Worm (Caenorhabditis elegans) whole organism, L3 larva: Measurements from ENCODE around the gene lin-9.
A peak's percentile ranks its signal among the peaks of the same experiment; 100 is the strongest.

ENCODE experiments used
- R02D3.7 ChIP-seq: fragments of 150-350 bp; optimal IDR thresholded peaks from 2 replicates; lab custom pipeline; 2014; ENCODE audit warnings: missing biosample characterization, missing genetic modification characterization
- aly-2 ChIP-seq: fragments of 150-350 bp; optimal IDR thresholded peaks from 2 replicates; lab custom pipeline; 2014; ENCODE audit warnings: missing biosample characterization, missing genetic modification characterization
- ama-1 ChIP-seq: fragments of 150-350 bp; optimal IDR thresholded peaks from 2 replicates; lab custom pipeline; 2018
- ceh-16 ChIP-seq: sonication (generic microtip); optimal IDR thresholded peaks from 2 replicates; lab custom pipeline; 2017; ENCODE audit warnings: missing biosample characterization, missing genetic modification characterization
- ceh-28 ChIP-seq: fragments of 150-350 bp; optimal IDR thresholded peaks from 2 replicates; lab custom pipeline; 2014; ENCODE audit warnings: missing biosample characterization, missing genetic modification reagents, missing genetic modification characterization
- ceh-82 ChIP-seq: fragments of 150-350 bp; optimal IDR thresholded peaks from 2 replicates; lab custom pipeline; 2014; ENCODE audit warnings: missing biosample characterization, missing genetic modification characterization
- ceh-9 ChIP-seq: sonication (generic microtip); optimal IDR thresholded peaks from 2 replicates; lab custom pipeline; 2018; ENCODE audit warnings: missing biosample characterization, missing genetic modification characterization
- daf-12 ChIP-seq: fragments of 150-350 bp; optimal IDR thresholded peaks from 2 replicates; lab custom pipeline; 2014; ENCODE audit warnings: missing biosample characterization, missing genetic modification reagents, missing genetic modification characterization
- egl-27 ChIP-seq: sonication (generic microtip); optimal IDR thresholded peaks from 4 replicates; lab custom pipeline; 2017; ENCODE audit warnings: missing biosample characterization, missing genetic modification reagents, missing genetic modification characterization
- egl-5 ChIP-seq: fragments of 150-350 bp; optimal IDR thresholded peaks from 2 replicates; lab custom pipeline; 2017; ENCODE audit warnings: missing biosample characterization, missing genetic modification reagents, missing genetic modification characterization, inconsistent platforms
- elt-1 ChIP-seq: fragments of 150-350 bp; optimal IDR thresholded peaks from 2 replicates; lab custom pipeline; 2014; ENCODE audit warnings: missing biosample characterization, missing genetic modification characterization
- elt-2 ChIP-seq: sonication (generic microtip); optimal IDR thresholded peaks from 2 replicates; lab custom pipeline; 2016; ENCODE audit warnings: missing genetic modification reagents, mild to moderate bottlenecking, missing genetic modification characterization, missing compliant biosample characterization
- elt-3 ChIP-seq, 3 experiments: fragments of 150-350 bp in 1 of 3; sonication (generic microtip) in 2 of 3; optimal IDR thresholded peaks; 2 replicates in 2 of 3; 4 replicates in 1 of 3; lab custom pipeline; 2014 to 2017; ENCODE audit warnings: missing biosample characterization in 3 of 3, missing genetic modification characterization in 3 of 3
- eor-1 ChIP-seq, 2 experiments: fragments of 150-350 bp; optimal IDR thresholded peaks; 2 replicates each; lab custom pipeline; 2014 to 2018; ENCODE audit warnings: missing biosample characterization in 2 of 2, missing genetic modification characterization in 2 of 2
- fkh-10 ChIP-seq: sonication (generic microtip); optimal IDR thresholded peaks from 2 replicates; lab custom pipeline; 2017; ENCODE audit warnings: missing biosample characterization, missing genetic modification reagents, missing genetic modification characterization
- fkh-2 ChIP-seq: fragments of 150-350 bp; optimal IDR thresholded peaks from 2 replicates; lab custom pipeline; 2014; ENCODE audit warnings: missing biosample characterization, missing genetic modification reagents, missing genetic modification characterization
- fos-1 ChIP-seq: fragments of 150-350 bp; optimal IDR thresholded peaks from 2 replicates; lab custom pipeline; 2014; ENCODE audit warnings: missing biosample characterization, missing genetic modification characterization
- hmg-11 ChIP-seq: sonication (generic microtip); optimal IDR thresholded peaks from 2 replicates; lab custom pipeline; 2016; ENCODE audit warnings: missing genetic modification characterization, missing compliant biosample characterization
- jun-1 ChIP-seq: fragments of 150-350 bp; optimal IDR thresholded peaks from 2 replicates; lab custom pipeline; 2014; ENCODE audit warnings: missing biosample characterization, missing genetic modification reagents, missing genetic modification characterization
- lin-15B ChIP-seq: fragments of 150-350 bp; optimal IDR thresholded peaks from 2 replicates; lab custom pipeline; 2014; ENCODE audit warnings: missing biosample characterization, missing genetic modification characterization
- lin-39 ChIP-seq: fragments of 150-350 bp; optimal IDR thresholded peaks from 2 replicates; lab custom pipeline; 2018; ENCODE audit warnings: missing biosample characterization, missing genetic modification reagents, missing genetic modification characterization
- lsy-12 ChIP-seq: sonication (generic microtip); optimal IDR thresholded peaks from 2 replicates; lab custom pipeline; 2016; ENCODE audit warnings: mild to moderate bottlenecking, missing genetic modification characterization, missing compliant biosample characterization
- mdl-1 ChIP-seq: fragments of 150-350 bp; optimal IDR thresholded peaks from 2 replicates; lab custom pipeline; 2014; ENCODE audit warnings: missing biosample characterization, missing genetic modification characterization
- mml-1 ChIP-seq: fragments of 150-350 bp; sonication (generic microtip); optimal IDR thresholded peaks from 3 replicates; lab custom pipeline; 2014; ENCODE audit warnings: missing biosample characterization, missing genetic modification characterization
- nfya-1 ChIP-seq: sonication (generic microtip); optimal IDR thresholded peaks from 2 replicates; lab custom pipeline; 2017; ENCODE audit warnings: missing genetic modification characterization, mild to moderate bottlenecking, missing compliant biosample characterization, antibody characterized with exemption, moderate library complexity; ENCODE audit not compliant: insufficient read depth
- nhr-11 ChIP-seq: fragments of 150-350 bp; optimal IDR thresholded peaks from 2 replicates; lab custom pipeline; 2014; ENCODE audit warnings: missing biosample characterization, missing genetic modification characterization
- nhr-12 ChIP-seq: fragments of 150-350 bp; optimal IDR thresholded peaks from 2 replicates; lab custom pipeline; 2014; ENCODE audit warnings: missing biosample characterization, missing genetic modification characterization
- nhr-23 ChIP-seq: fragments of 150-350 bp; optimal IDR thresholded peaks from 2 replicates; lab custom pipeline; 2014; ENCODE audit warnings: missing biosample characterization, missing genetic modification reagents, missing genetic modification characterization
- nhr-237 ChIP-seq: fragments of 150-350 bp; optimal IDR thresholded peaks from 2 replicates; lab custom pipeline; 2014; ENCODE audit warnings: missing biosample characterization, missing genetic modification characterization
- nhr-25 ChIP-seq: sonication (generic microtip); optimal IDR thresholded peaks from 2 replicates; lab custom pipeline; 2017; ENCODE audit warnings: missing biosample characterization, missing genetic modification characterization
- nhr-28 ChIP-seq: fragments of 150-350 bp; optimal IDR thresholded peaks from 2 replicates; lab custom pipeline; 2014; ENCODE audit warnings: missing biosample characterization, missing genetic modification characterization
- nhr-43 ChIP-seq: sonication (generic microtip); optimal IDR thresholded peaks from 2 replicates; lab custom pipeline; 2016; ENCODE audit warnings: mild to moderate bottlenecking, missing genetic modification characterization, missing compliant biosample characterization; ENCODE audit not compliant: poor library complexity, severe bottlenecking
- nhr-67 ChIP-seq: fragments of 150-350 bp; optimal IDR thresholded peaks from 2 replicates; lab custom pipeline; 2014; ENCODE audit warnings: missing biosample characterization, missing genetic modification characterization
- nhr-76 ChIP-seq: fragments of 150-350 bp; sonication (generic microtip); optimal IDR thresholded peaks from 5 replicates; lab custom pipeline; 2014; ENCODE audit warnings: missing biosample characterization, missing genetic modification characterization
- pha-4 ChIP-seq: fragments of 150-350 bp; optimal IDR thresholded peaks from 2 replicates; lab custom pipeline; 2014; ENCODE audit warnings: missing biosample characterization, missing genetic modification reagents, missing genetic modification characterization
- pqm-1 ChIP-seq: fragments of 150-350 bp; optimal IDR thresholded peaks from 2 replicates; lab custom pipeline; 2017; ENCODE audit warnings: missing biosample characterization, missing genetic modification characterization, inconsistent platforms
- sea-2 ChIP-seq: fragments of 150-350 bp; sonication (generic microtip); optimal IDR thresholded peaks from 4 replicates; lab custom pipeline; 2014; ENCODE audit warnings: missing biosample characterization, missing genetic modification reagents, missing genetic modification characterization
- skn-1 ChIP-seq: fragments of 150-350 bp; optimal IDR thresholded peaks from 2 replicates; lab custom pipeline; 2014; ENCODE audit warnings: missing biosample characterization, missing genetic modification characterization
- snpc-4 ChIP-seq: fragments of 150-350 bp; optimal IDR thresholded peaks from 2 replicates; lab custom pipeline; 2014; ENCODE audit warnings: missing biosample characterization, missing genetic modification characterization
- unc-39 ChIP-seq: sonication (generic microtip); optimal IDR thresholded peaks from 4 replicates; lab custom pipeline; 2017; ENCODE audit warnings: missing biosample characterization, missing genetic modification characterization
- unc-62 ChIP-seq: fragments of 150-350 bp; sonication (generic microtip); optimal IDR thresholded peaks from 4 replicates; lab custom pipeline; 2014; ENCODE audit warnings: missing biosample characterization, missing genetic modification reagents, missing genetic modification characterization
- zag-1 ChIP-seq: fragments of 150-350 bp; optimal IDR thresholded peaks from 2 replicates; lab custom pipeline; 2014; ENCODE audit warnings: missing biosample characterization, missing genetic modification characterization
- ztf-11 ChIP-seq: fragments of 150-350 bp; optimal IDR thresholded peaks from 2 replicates; lab custom pipeline; 2014; ENCODE audit warnings: missing biosample characterization, missing genetic modification characterization
- ztf-4 ChIP-seq: fragments of 150-350 bp; optimal IDR thresholded peaks from 2 replicates; lab custom pipeline; 2014; ENCODE audit warnings: missing biosample characterization, missing genetic modification characterization

Gene lin-9

ce11 chrIII:8894782-8895181, 9.1 kb downstream of the lin-9 start, which contains the start of gene asna-1:
Gene asna-1 (plus strand): TSS chrIII:8895082.
- TF ChIP-seq aly-2 (no peak), mdl-1 (tag; lab: Kevin White, UChicago) (no peak), ceh-9 (tag; lab: Kevin White, UChicago) (no peak), nhr-43 (no peak), ztf-4 (tag; lab: Kevin White, UChicago) (no peak), egl-27 (tag; lab: Kevin White, UChicago) (no peak)

- TF ChIP-seq mml-1 (tag; lab: Kevin White, UChicago) (no peak), snpc-4 (tag; lab: Kevin White, UChicago) (no peak), zag-1 (tag; lab: Kevin White, UChicago) (no peak), elt-3 (tag; optimal IDR thresholded peaks at IDR 0.05; lab: Kevin White, UChicago) (no peak), ceh-9 (tag; lab: Kevin White, UChicago) (no peak), lin-15B (tag; lab: Kevin White, UChicago) (no peak), ama-1 (lab: Kevin White, UChicago) (no peak), lsy-12 (tag; lab: Kevin White, UChicago) (no peak), fkh-2 (tag; lab: Kevin White, UChicago) (no peak), fkh-10 (GFP tag; lab: Kevin White, UChicago) (no peak), jun-1 (tag; lab: Kevin White, UChicago) (no peak), nhr-237 (tag; lab: Kevin White, UChicago) (no peak), elt-2 (tag; lab: Kevin White, UChicago) (no peak)
Measured at ce11 chrIII:8893464-8893863, 10.5 kb downstream of the lin-9 start, which contains the start of gene ZK637.4. Gene ZK637.4 (plus strand): TSS chrIII:8893764.

ce11 chrIII:8889931-8890330, 14.0 kb downstream of the lin-9 start, which contains the start of gene lnkn-1:
Gene lnkn-1 (plus strand): TSS chrIII:8890231.
- TF ChIP-seq ceh-82 (no peak), pqm-1 (tag; lab: Kevin White, UChicago) (no peak), fkh-2 (tag; lab: Kevin White, UChicago) (no peak), elt-2 (tag; lab: Kevin White, UChicago) (no peak), egl-5 (tag; lab: Kevin White, UChicago) (no peak)

ce11 chrIII:8888956-8889355, 15.0 kb downstream of the lin-9 start, which contains the start of gene ZK637.14:
Gene ZK637.14 (minus strand): TSS chrIII:8889156.
- no peak for TF ChIP-seq elt-1 (tag; lab: Kevin White, UChicago)
- TF ChIP-seq hmg-11 (tag; lab: Kevin White, UChicago) = peak; percentile 26
- TF ChIP-seq ceh-28 = no peak
- TF ChIP-seq aly-2 = no peak
- TF ChIP-seq lin-39 = peak; percentile 8
- no peak for TF ChIP-seq nhr-76 (tag; lab: Kevin White, UChicago)
- TF ChIP-seq fos-1 (tag; lab: Kevin White, UChicago) = no peak
- TF ChIP-seq snpc-4 (tag; lab: Kevin White, UChicago) = peak; percentile 47
- peak; percentile 59 for TF ChIP-seq pha-4 (tag; lab: Kevin White, UChicago)
- TF ChIP-seq lin-15B (tag; lab: Kevin White, UChicago) = peak; percentile 49
- no peak for TF ChIP-seq R02D3.7
- TF ChIP-seq ztf-11 = no peak
- TF ChIP-seq elt-3 (tag; optimal IDR thresholded peaks at IDR 0.05; lab: Kevin White, UChicago) = no peak
- TF ChIP-seq skn-1 (tag; lab: Kevin White, UChicago) = peak; percentile 92
- TF ChIP-seq elt-2 (tag; lab: Kevin White, UChicago) = peak; percentile 30
- TF ChIP-seq nfya-1 (tag; lab: Kevin White, UChicago) = peak; percentile 77
- TF ChIP-seq ceh-82 = no peak
- no peak for TF ChIP-seq fkh-10 (GFP tag; lab: Kevin White, UChicago)
- no peak for TF ChIP-seq sea-2 (GFP tag; lab: Kevin White, UChicago)
- no peak for TF ChIP-seq nhr-11
- no peak for TF ChIP-seq mml-1 (tag; lab: Kevin White, UChicago)
- TF ChIP-seq unc-62 = no peak
- TF ChIP-seq nhr-12 = no peak
- TF ChIP-seq ceh-16 = no peak
- no peak for TF ChIP-seq ceh-9 (tag; lab: Kevin White, UChicago)
- peak; percentile 19 for TF ChIP-seq nhr-23
- TF ChIP-seq nhr-25 (tag; lab: Kevin White, UChicago) = peak; percentile 22
- no peak for TF ChIP-seq eor-1 (tag; optimal IDR thresholded peaks at IDR 0.05; lab: Kevin White, UChicago)
- TF ChIP-seq lsy-12 (tag; lab: Kevin White, UChicago) = no peak
- no peak for TF ChIP-seq nhr-67
- no peak for TF ChIP-seq daf-12 (tag; lab: Kevin White, UChicago)
- TF ChIP-seq fkh-2 (tag; lab: Kevin White, UChicago) = no peak
- no peak for TF ChIP-seq nhr-237 (tag; lab: Kevin White, UChicago)
- TF ChIP-seq jun-1 (tag; lab: Kevin White, UChicago) = peak; percentile 41
- no peak for TF ChIP-seq mdl-1 (tag; lab: Kevin White, UChicago)
- no peak for TF ChIP-seq unc-39 (tag; lab: Kevin White, UChicago)
- TF ChIP-seq zag-1 (tag; lab: Kevin White, UChicago) = no peak
- no peak for TF ChIP-seq nhr-28 (tag; lab: Kevin White, UChicago)
- peak; percentile 20 for TF ChIP-seq egl-5 (tag; lab: Kevin White, UChicago)
- TF ChIP-seq ama-1 (lab: Kevin White, UChicago) = no peak
- TF ChIP-seq egl-27 (tag; lab: Kevin White, UChicago) = no peak
- peak; percentile 65 for TF ChIP-seq pqm-1 (tag; lab: Kevin White, UChicago)
